Worm (Caenorhabditis elegans) whole organism, young adult: ENCODE measurements around the gene C03B1.1.

Experiments
- D2030.7 ChIP-seq: fragments of 200-800 bp; sonication (Bioruptor generic); IDR thresholded peaks from 2 replicates; pipeline ENCODE4 v1.3.6; 2022; ENCODE audit warnings: missing genetic modification reagents, missing genetic modification characterization, missing compliant biosample characterization
- F33H1.4 ChIP-seq: fragments of 200-800 bp; sonication (Bioruptor generic); IDR thresholded peaks from 2 replicates; pipeline ENCODE4 v1.3.6; 2022; ENCODE audit warnings: missing genetic modification reagents, missing genetic modification characterization, missing compliant biosample characterization
- ZK185.1 ChIP-seq: sonication (generic microtip); optimal IDR thresholded peaks from 2 replicates; lab custom pipeline; 2016; ENCODE audit warnings: mild to moderate bottlenecking, missing genetic modification characterization, missing compliant biosample characterization; ENCODE audit not compliant: poor library complexity, severe bottlenecking
- aptf-2 ChIP-seq: fragments of 200-800 bp; sonication (Bioruptor generic); conservative IDR thresholded peaks from 2 replicates; pipeline ENCODE4 v1.3.6; 2022; ENCODE audit warnings: missing genetic modification reagents, missing genetic modification characterization, missing compliant biosample characterization
- cebp-1 ChIP-seq, 2 experiments: fragments of 200-800 bp in 1 of 2; sonication (Bioruptor generic) in 1 of 2; sonication (generic microtip) in 1 of 2; IDR thresholded peaks in 1 of 2; optimal IDR thresholded peaks in 1 of 2; 2 replicates each; pipeline versions ENCODE4 v1.3.6 to Lab custom; 2017 to 2022; ENCODE audit warnings: missing compliant biosample characterization in 2 of 2, missing genetic modification characterization in 2 of 2, mild to moderate bottlenecking in 1 of 2, missing genetic modification reagents in 1 of 2, moderate library complexity in 1 of 2
- chd-7 ChIP-seq: sonication (generic microtip); optimal IDR thresholded peaks from 2 replicates; lab custom pipeline; 2016; ENCODE audit warnings: mild to moderate bottlenecking, missing genetic modification characterization, moderate library complexity, missing compliant biosample characterization
- let-526 ChIP-seq: fragments of 200-800 bp; sonication (Bioruptor generic); IDR thresholded peaks from 2 replicates; pipeline ENCODE4 v1.3.6; 2022; ENCODE audit warnings: missing genetic modification reagents, missing genetic modification characterization, missing compliant biosample characterization
- let-607 ChIP-seq, 2 experiments: fragments of 200-800 bp in 1 of 2; sonication (Bioruptor generic) in 1 of 2; sonication (generic microtip) in 1 of 2; optimal IDR thresholded peaks; 2 replicates each; lab custom pipeline; 2016 to 2018; ENCODE audit warnings: mild to moderate bottlenecking in 2 of 2, missing compliant biosample characterization in 2 of 2, missing genetic modification characterization in 2 of 2, moderate library complexity in 2 of 2, missing genotype in 1 of 2
- madf-8 ChIP-seq: fragments of 200-800 bp; sonication (Bioruptor generic); conservative IDR thresholded peaks from 2 replicates; pipeline ENCODE4 v1.3.6; 2022; ENCODE audit warnings: missing genetic modification reagents, missing genetic modification characterization, missing compliant biosample characterization
- mxl-1 ChIP-seq: sonication (generic microtip); optimal IDR thresholded peaks from 2 replicates; lab custom pipeline; 2016; ENCODE audit warnings: missing genetic modification characterization, missing compliant biosample characterization
- nfya-1 ChIP-seq: sonication (generic microtip); optimal IDR thresholded peaks from 2 replicates; lab custom pipeline; 2017; ENCODE audit warnings: antibody characterized with exemption, missing compliant biosample characterization, missing genetic modification characterization, borderline replicate concordance; ENCODE audit not compliant: insufficient read depth
- unc-130 ChIP-seq: sonication (generic microtip); optimal IDR thresholded peaks from 2 replicates; lab custom pipeline; 2016; ENCODE audit warnings: missing genetic modification reagents, missing genetic modification characterization, missing compliant biosample characterization
- zfh-2 ChIP-seq: fragments of 200-800 bp; sonication (Bioruptor generic); conservative IDR thresholded peaks from 2 replicates; pipeline ENCODE4 v1.3.6; 2022; ENCODE audit warnings: missing genetic modification reagents, missing genetic modification characterization, missing compliant biosample characterization
- ztf-3 ChIP-seq: fragments of 200-800 bp; sonication (Bioruptor generic); optimal IDR thresholded peaks from 2 replicates; lab custom pipeline; 2018; ENCODE audit warnings: mild to moderate bottlenecking, missing genetic modification characterization, missing compliant biosample characterization

- TF ChIP-seq mxl-1 (tag; lab: Kevin White, UChicago) (no peak), ZK185.1 (tag; lab: Kevin White, UChicago) (no peak), chd-7 (tag; lab: Kevin White, UChicago) (no peak), aptf-2 (GFP tag; lab: Robert Waterston, UW) (no peak), nfya-1 (no peak), ztf-3 (GFP tag; lab: Kevin White, UChicago) (no peak), F33H1.4 (GFP tag; lab: Robert Waterston, UW) (no peak), cebp-1 (GFP tag; IDR thresholded peaks at IDR 0.05; lab: Robert Waterston, UW) (no peak), cebp-1 (tag; optimal IDR thresholded peaks at IDR 0.05; lab: Kevin White, UChicago) (no peak), unc-130 (GFP tag; lab: Kevin White, UChicago) (no peak), D2030.7 (GFP tag; lab: Robert Waterston, UW) (no peak), zfh-2 (GFP tag; lab: Robert Waterston, UW) (no peak), let-526 (GFP tag; lab: Robert Waterston, UW) (no peak), madf-8 (GFP tag; lab: Robert Waterston, UW) (no peak), let-607 (tag; optimal IDR thresholded peaks at IDR 0.05; lab: Kevin White, UChicago) (no peak)
Observed at ce11 chrX:6369717-6370116, 4.8 kb upstream of the C03B1.1 start, which contains the start of gene C03B1.2.
